Worm (Caenorhabditis elegans) whole organism, young adult: ENCODE results near the gene Y22D7AL.7.

Experiments
- B0261.1 ChIP-seq: sonication (generic microtip); optimal IDR thresholded peaks from 2 replicates; lab custom pipeline; 2016; ENCODE audit warnings: mild to moderate bottlenecking, missing genetic modification characterization, moderate library complexity, missing compliant biosample characterization
- F49E8.2 ChIP-seq: sonication (generic microtip); optimal IDR thresholded peaks from 3 replicates; lab custom pipeline; 2017; ENCODE audit warnings: missing genetic modification characterization, mild to moderate bottlenecking, missing compliant biosample characterization, antibody characterized with exemption, moderate library complexity; ENCODE audit not compliant: insufficient read depth
- F57A8.1 ChIP-seq: fragments of 200-800 bp; sonication (Bioruptor generic); optimal IDR thresholded peaks from 2 replicates; lab custom pipeline; 2018; ENCODE audit warnings: mild to moderate bottlenecking, missing genetic modification characterization, moderate library complexity, missing compliant biosample characterization
- F57C9.4 ChIP-seq: sonication (generic microtip); optimal IDR thresholded peaks from 2 replicates; lab custom pipeline; 2017; ENCODE audit warnings: mild to moderate bottlenecking, missing genetic modification characterization, missing compliant biosample characterization
- K12H6.12 ChIP-seq: fragments of 200-800 bp; sonication (Bioruptor generic); optimal IDR thresholded peaks from 2 replicates; lab custom pipeline; 2018; ENCODE audit warnings: mild to moderate bottlenecking, missing genetic modification characterization, missing compliant biosample characterization
- T26A5.8 ChIP-seq: sonication (generic microtip); optimal IDR thresholded peaks from 2 replicates; lab custom pipeline; 2016; ENCODE audit warnings: missing genetic modification characterization, missing compliant biosample characterization
- Y53G8AR.9 ChIP-seq: fragments of 200-800 bp; sonication (Bioruptor generic); conservative IDR thresholded peaks from 2 replicates; pipeline ENCODE4 v1.3.6; 2022; ENCODE audit warnings: missing genetic modification reagents, missing genetic modification characterization, missing compliant biosample characterization
- Y79H2A.3 ChIP-seq: fragments of 200-800 bp; sonication (Bioruptor generic); conservative IDR thresholded peaks from 2 replicates; pipeline ENCODE4 v1.3.6; 2022; ENCODE audit warnings: missing genetic modification reagents, missing genetic modification characterization, missing compliant biosample characterization
- akir-1 ChIP-seq: fragments of 200-800 bp; sonication (Bioruptor generic); optimal IDR thresholded peaks from 2 replicates; lab custom pipeline; 2018; ENCODE audit warnings: mild to moderate bottlenecking, missing genetic modification characterization, moderate library complexity, missing compliant biosample characterization
- aptf-2 ChIP-seq: fragments of 200-800 bp; sonication (Bioruptor generic); conservative IDR thresholded peaks from 2 replicates; pipeline ENCODE4 v1.3.6; 2022; ENCODE audit warnings: missing genetic modification reagents, missing genetic modification characterization, missing compliant biosample characterization
- attf-3 ChIP-seq: fragments of 200-800 bp; sonication (Bioruptor generic); conservative IDR thresholded peaks from 2 replicates; pipeline ENCODE4 v1.3.6; 2022; ENCODE audit warnings: missing genetic modification reagents, missing genetic modification characterization, missing compliant biosample characterization
- cebp-1 ChIP-seq, 2 experiments: fragments of 200-800 bp in 1 of 2; sonication (Bioruptor generic) in 1 of 2; sonication (generic microtip) in 1 of 2; IDR thresholded peaks in 1 of 2; optimal IDR thresholded peaks in 1 of 2; 2 replicates each; pipeline versions ENCODE4 v1.3.6 to Lab custom; 2017 to 2022; ENCODE audit warnings: missing compliant biosample characterization in 2 of 2, missing genetic modification characterization in 2 of 2, mild to moderate bottlenecking in 1 of 2, missing genetic modification reagents in 1 of 2, moderate library complexity in 1 of 2
- ceh-27 ChIP-seq: fragments of 200-800 bp; sonication (Bioruptor generic); optimal IDR thresholded peaks from 2 replicates; lab custom pipeline; 2018; ENCODE audit warnings: mild to moderate bottlenecking, missing genetic modification characterization, moderate library complexity, missing compliant biosample characterization
- ceh-40 ChIP-seq: fragments of 200-800 bp; sonication (Bioruptor generic); IDR thresholded peaks from 2 replicates; pipeline ENCODE4 v1.3.6; 2022; ENCODE audit warnings: missing genetic modification characterization, missing compliant biosample characterization
- ceh-91 ChIP-seq: fragments of 200-800 bp; sonication (Bioruptor generic); IDR thresholded peaks from 2 replicates; pipeline ENCODE4 v1.3.6; 2022; ENCODE audit warnings: missing genetic modification reagents, missing genetic modification characterization, missing compliant biosample characterization
- dpff-1 ChIP-seq: sonication (generic microtip); optimal IDR thresholded peaks from 2 replicates; lab custom pipeline; 2017; ENCODE audit warnings: mild to moderate bottlenecking, missing genetic modification characterization, missing compliant biosample characterization
- efl-1 ChIP-seq: fragments of 150-350 bp; optimal IDR thresholded peaks from 2 replicates; lab custom pipeline; 2014; ENCODE audit warnings: missing biosample characterization, missing genetic modification reagents, missing genetic modification characterization
- egrh-3 ChIP-seq: fragments of 200-800 bp; sonication (Bioruptor generic); IDR thresholded peaks from 2 replicates; pipeline ENCODE4 v1.3.6; 2022; ENCODE audit warnings: missing genetic modification reagents, missing genetic modification characterization, missing compliant biosample characterization
- ekl-4 ChIP-seq: fragments of 200-800 bp; sonication (Bioruptor generic); IDR thresholded peaks from 2 replicates; pipeline ENCODE4 v1.3.6; 2022; ENCODE audit warnings: missing genetic modification reagents, missing genetic modification characterization, missing compliant biosample characterization
- fkh-3 ChIP-seq: sonication (generic microtip); optimal IDR thresholded peaks from 2 replicates; lab custom pipeline; 2016; ENCODE audit warnings: mild to moderate bottlenecking, missing genetic modification characterization, missing compliant biosample characterization
- gei-17 ChIP-seq: fragments of 200-800 bp; sonication (Bioruptor generic); optimal IDR thresholded peaks from 2 replicates; lab custom pipeline; 2018; ENCODE audit warnings: mild to moderate bottlenecking, missing genetic modification characterization, missing compliant biosample characterization
- hlh-26 ChIP-seq: fragments of 200-800 bp; sonication (Bioruptor generic); conservative IDR thresholded peaks from 2 replicates; pipeline ENCODE4 v1.3.6; 2022; ENCODE audit warnings: missing genetic modification reagents, missing genetic modification characterization, missing compliant biosample characterization
- hmg-1.2 ChIP-seq: fragments of 200-800 bp; sonication (Bioruptor generic); IDR thresholded peaks from 2 replicates; pipeline ENCODE4 v1.3.6; 2022; ENCODE audit warnings: missing genetic modification reagents, missing genetic modification characterization, missing compliant biosample characterization
- hrde-1 ChIP-seq: sonication (generic microtip); optimal IDR thresholded peaks from 2 replicates; lab custom pipeline; 2016; ENCODE audit warnings: missing genetic modification characterization, mild to moderate bottlenecking, missing compliant biosample characterization, moderate library complexity, missing genotype, missing genetic modification reagents, borderline replicate concordance
- let-526 ChIP-seq: fragments of 200-800 bp; sonication (Bioruptor generic); IDR thresholded peaks from 2 replicates; pipeline ENCODE4 v1.3.6; 2022; ENCODE audit warnings: missing genetic modification reagents, missing genetic modification characterization, missing compliant biosample characterization
- lir-1 ChIP-seq: fragments of 200-800 bp; sonication (Bioruptor generic); conservative IDR thresholded peaks from 2 replicates; pipeline ENCODE4 v1.3.6; 2022; ENCODE audit warnings: missing genetic modification reagents, missing genetic modification characterization, missing compliant biosample characterization
- madf-3 ChIP-seq: fragments of 200-800 bp; sonication (Bioruptor generic); IDR thresholded peaks from 2 replicates; pipeline ENCODE4 v1.3.6; 2022; ENCODE audit warnings: missing genetic modification reagents, missing genetic modification characterization, missing compliant biosample characterization
- mel-28 ChIP-seq: sonication (generic microtip); optimal IDR thresholded peaks from 2 replicates; lab custom pipeline; 2016; ENCODE audit warnings: borderline replicate concordance, mild to moderate bottlenecking, missing genetic modification characterization, missing compliant biosample characterization
- nfya-2 ChIP-seq: fragments of 200-800 bp; sonication (Bioruptor generic); IDR thresholded peaks from 2 replicates; pipeline ENCODE4 v1.3.6; 2022; ENCODE audit warnings: missing genetic modification reagents, missing genetic modification characterization, missing compliant biosample characterization
- nfyb-1 ChIP-seq: fragments of 200-800 bp; sonication (Bioruptor generic); IDR thresholded peaks from 2 replicates; pipeline ENCODE4 v1.3.6; 2022; ENCODE audit warnings: missing genetic modification reagents, missing genetic modification characterization, missing compliant biosample characterization
- nhr-120 ChIP-seq: fragments of 200-800 bp; sonication (Bioruptor generic); IDR thresholded peaks from 2 replicates; pipeline ENCODE4 v1.3.6; 2022; ENCODE audit warnings: missing genetic modification characterization, missing compliant biosample characterization
- nhr-179 ChIP-seq: sonication (generic microtip); optimal IDR thresholded peaks from 2 replicates; lab custom pipeline; 2016; ENCODE audit warnings: mild to moderate bottlenecking, missing genetic modification characterization, missing compliant biosample characterization
- nhr-27 ChIP-seq: fragments of 200-800 bp; sonication (Bioruptor generic); optimal IDR thresholded peaks from 2 replicates; lab custom pipeline; 2018; ENCODE audit warnings: mild to moderate bottlenecking, missing genetic modification characterization, moderate library complexity, missing compliant biosample characterization
- rec-8 ChIP-seq, 2 experiments: sonication (generic microtip); optimal IDR thresholded peaks; 2 replicates each; lab custom pipeline; 2016; ENCODE audit warnings: mild to moderate bottlenecking in 2 of 2, missing genetic modification characterization in 2 of 2, missing genetic modification reagents in 2 of 2, missing genotype in 2 of 2, missing biosample characterization in 1 of 2, missing compliant biosample characterization in 1 of 2, moderate library complexity in 1 of 2
- snpc-1.3 ChIP-seq: sonication (generic microtip); optimal IDR thresholded peaks from 2 replicates; lab custom pipeline; 2017; ENCODE audit warnings: missing genetic modification characterization, mild to moderate bottlenecking, missing compliant biosample characterization, antibody characterized with exemption, moderate library complexity, missing genotype, missing genetic modification reagents; ENCODE audit not compliant: insufficient read depth
- snpc-3.4 ChIP-seq: sonication (generic microtip); optimal IDR thresholded peaks from 2 replicates; lab custom pipeline; 2017; ENCODE audit warnings: missing genetic modification characterization, mild to moderate bottlenecking, missing compliant biosample characterization, antibody characterized with exemption, moderate library complexity, missing genotype, missing genetic modification reagents
- somi-1 ChIP-seq: fragments of 200-800 bp; sonication (Bioruptor generic); optimal IDR thresholded peaks from 2 replicates; lab custom pipeline; 2018; ENCODE audit warnings: mild to moderate bottlenecking, missing genetic modification characterization, missing compliant biosample characterization
- sptf-2 ChIP-seq: fragments of 200-800 bp; sonication (Bioruptor generic); optimal IDR thresholded peaks from 2 replicates; lab custom pipeline; 2018; ENCODE audit warnings: mild to moderate bottlenecking, missing genetic modification characterization, missing compliant biosample characterization
- zim-3 ChIP-seq: sonication (generic microtip); optimal IDR thresholded peaks from 2 replicates; lab custom pipeline; 2017; ENCODE audit warnings: mild to moderate bottlenecking, missing genetic modification characterization, moderate library complexity, missing compliant biosample characterization
- ztf-18 ChIP-seq: sonication (generic microtip); optimal IDR thresholded peaks from 2 replicates; lab custom pipeline; 2016; ENCODE audit warnings: missing genotype, mild to moderate bottlenecking, missing genetic modification characterization, missing compliant biosample characterization
- ztf-6 ChIP-seq: fragments of 200-800 bp; sonication (Bioruptor generic); IDR thresholded peaks from 2 replicates; pipeline ENCODE4 v1.3.6; 2022; ENCODE audit warnings: missing genetic modification reagents, missing genetic modification characterization, missing compliant biosample characterization

The Y22D7AL.7 gene

ce11 chrIII:1616245-1617026 is 39.9 kb downstream of the Y22D7AL.7 start (continued):
- TF ChIP-seq F57A8.1 (GFP tag; lab: Kevin White, UChicago) = no peak
- TF ChIP-seq nfyb-1 (GFP tag; lab: Robert Waterston, UW) = peak; percentile 96
- TF ChIP-seq ekl-4 (GFP tag; lab: Robert Waterston, UW) = peak; percentile 80

ce11 chrIII:1618312-1618711 is 41.8 kb downstream of the Y22D7AL.7 start:
- TF ChIP-seq nhr-27 (tag; lab: Kevin White, UChicago) = no peak
- no peak for TF ChIP-seq snpc-1.3 (tag; lab: Kevin White, UChicago)
- TF ChIP-seq zim-3 = no peak
- TF ChIP-seq nhr-179 = no peak

- TF ChIP-seq dpff-1 (tag; lab: Kevin White, UChicago) (peak; percentile 85), nfyb-1 (GFP tag; lab: Robert Waterston, UW) (peak; percentile 100), K12H6.12 (peak; percentile 97), nhr-120 (GFP tag; lab: Robert Waterston, UW) (0 out of 2 replicates have a peak, but pooled peaks have one; percentile 70), let-526 (peak; percentile 92), nfya-2 (peak; percentile 100), Y53G8AR.9 (GFP tag; lab: Robert Waterston, UW) (peak; percentile 98), fkh-3 (tag; lab: Kevin White, UChicago) (peak; percentile 69), mel-28 (peak; percentile 87), akir-1 (no peak), sptf-2 (GFP tag; lab: Kevin White, UChicago) (peak; percentile 68), madf-3 (GFP tag; lab: Robert Waterston, UW) (peak; percentile 96), B0261.1 (tag; lab: Kevin White, UChicago) (peak; percentile 51), hrde-1 (tag; lab: Kevin White, UChicago) (peak; percentile 96), gei-17 (peak; percentile 91), T26A5.8 (tag; lab: Kevin White, UChicago) (peak; percentile 73), cebp-1 (GFP tag; IDR thresholded peaks at IDR 0.05; lab: Robert Waterston, UW) (peak; percentile 77), cebp-1 (tag; optimal IDR thresholded peaks at IDR 0.05; lab: Kevin White, UChicago) (peak; percentile 96), F57C9.4 (tag; lab: Kevin White, UChicago) (peak; percentile 93), somi-1 (GFP tag; lab: Kevin White, UChicago) (peak; percentile 96), snpc-3.4 (peak; percentile 96), hlh-26 (GFP tag; lab: Robert Waterston, UW) (no peak), ceh-27 (GFP tag; lab: Kevin White, UChicago) (peak; percentile 98), lir-1 (GFP tag; lab: Robert Waterston, UW) (peak; percentile 97), aptf-2 (GFP tag; lab: Robert Waterston, UW) (peak; percentile 68), Y79H2A.3 (GFP tag; lab: Robert Waterston, UW) (peak; percentile 90), efl-1 (peak; percentile 94), egrh-3 (GFP tag; lab: Robert Waterston, UW) (peak; percentile 80), ztf-6 (GFP tag; lab: Robert Waterston, UW) (0 out of 2 replicates have a peak, but pooled peaks have one; percentile 46), ztf-18 (tag; lab: Kevin White, UChicago) (peak; percentile 77), hmg-1.2 (GFP tag; lab: Robert Waterston, UW) (peak; percentile 88), ceh-91 (GFP tag; lab: Robert Waterston, UW) (peak; percentile 96), F49E8.2 (tag; lab: Kevin White, UChicago) (peak; percentile 96), attf-3 (GFP tag; lab: Robert Waterston, UW) (peak; percentile 86), ceh-40 (GFP tag; lab: Robert Waterston, UW) (0 out of 2 replicates have a peak, but pooled peaks have one; percentile 44), rec-8 (tag; optimal IDR thresholded peaks at IDR 0.05; lab: Kevin White, UChicago) (peak; percentile 74 to 85), nhr-27 (tag; lab: Kevin White, UChicago) (peak; percentile 90)
Observed at ce11 chrIII:1618915-1619314, 42.4 kb downstream of the Y22D7AL.7 start, which contains the start of gene Y22D7AL.10. Gene Y22D7AL.10, minus strand, starts transcription at chrIII:1618929.
